Fruit fly (Drosophila melanogaster): ENCODE results near the gene CAH7.

- TF ChIP-seq Clk (GFP tag; optimal IDR thresholded peaks at IDR 0.05) (no peak), pad (GFP tag; optimal IDR thresholded peaks at IDR 0.05) (no peak), bab1 (GFP tag; optimal IDR thresholded peaks at IDR 0.05) (no peak), CG33017 (tag; optimal IDR thresholded peaks at IDR 0.05) (no peak), kay (GFP tag; ENCODE audit: borderline replicate concordance) (no peak)
Observed at dm6 chr3R:10112195-10112594, at the start of gene CAH7.
